Fruit fly (Drosophila melanogaster) whole organism, embryonic: Measurements from ENCODE around the gene sau.

ENCODE experiments used
- Atf-2 ChIP-seq: fragments of 200-800 bp; sonication (Bioruptor generic); optimal IDR thresholded peaks from 2 replicates; lab custom pipeline; 2016; ENCODE audit warnings: missing biosample characterization, missing genetic modification characterization
- CG10147 ChIP-seq: fragments of 200-800 bp; sonication (Bioruptor generic); optimal IDR thresholded peaks from 2 replicates; lab custom pipeline; 2019; ENCODE audit warnings: missing biosample characterization, mild to moderate bottlenecking, missing genetic modification characterization, moderate library complexity
- CG10209 ChIP-seq: fragments of 200-800 bp; sonication (Bioruptor generic); optimal IDR thresholded peaks from 3 replicates; lab custom pipeline; 2017; ENCODE audit warnings: missing biosample characterization, mild to moderate bottlenecking, missing genetic modification characterization, missing genetic modification reagents
- CG10543 ChIP-seq: fragments of 200-800 bp; sonication (Bioruptor generic); optimal IDR thresholded peaks from 3 replicates; lab custom pipeline; 2017; ENCODE audit warnings: missing biosample characterization, mild to moderate bottlenecking, missing genetic modification characterization, moderate library complexity
- CG11247 ChIP-seq: fragments of 200-800 bp; sonication (Bioruptor generic); IDR thresholded peaks from 2 replicates; pipeline ENCODE4 v1.3.6; 2022; ENCODE audit warnings: missing biosample characterization, missing genetic modification characterization
- CG11456 ChIP-seq: fragments of 200-800 bp; sonication (Bioruptor generic); IDR thresholded peaks from 3 replicates; pipeline ENCODE4 v1.3.6; 2022; ENCODE audit warnings: missing biosample characterization, missing genetic modification characterization
- CG12299 ChIP-seq: fragments of 200-800 bp; sonication (Bioruptor generic); optimal IDR thresholded peaks from 2 replicates; lab custom pipeline; 2018; ENCODE audit warnings: missing biosample characterization, mild to moderate bottlenecking, missing genetic modification characterization
- CG13287 ChIP-seq: fragments of 200-800 bp; sonication (Bioruptor generic); IDR thresholded peaks from 2 replicates; pipeline ENCODE4 v1.3.6; 2022; ENCODE audit warnings: missing biosample characterization, missing genetic modification characterization; ENCODE audit not compliant: partially characterized antibody
- CG14014 ChIP-seq: fragments of 200-800 bp; sonication (Bioruptor generic); IDR thresholded peaks from 2 replicates; pipeline ENCODE4 v1.3.6; 2022; ENCODE audit warnings: missing biosample characterization, missing genetic modification characterization
- CG14667 ChIP-seq: fragments of 200-800 bp; sonication (Bioruptor generic); IDR thresholded peaks from 2 replicates; pipeline ENCODE4 v1.3.6; 2022; ENCODE audit warnings: missing biosample characterization, missing genetic modification characterization
- CG15601 ChIP-seq: fragments of 200-800 bp; sonication (Bioruptor generic); optimal IDR thresholded peaks from 3 replicates; lab custom pipeline; 2019; ENCODE audit warnings: missing biosample characterization, mild to moderate bottlenecking, missing genetic modification characterization, moderate library complexity
- CG16863 ChIP-seq: fragments of 200-800 bp; sonication (Bioruptor generic); optimal IDR thresholded peaks from 3 replicates; lab custom pipeline; 2016; ENCODE audit warnings: missing biosample characterization, missing genetic modification characterization
- CG17328 ChIP-seq: fragments of 200-800 bp; sonication (Bioruptor generic); IDR thresholded peaks from 2 replicates; pipeline ENCODE4 v1.3.6; 2022; ENCODE audit warnings: missing biosample characterization, missing genetic modification characterization
- CG3065 ChIP-seq: fragments of 200-800 bp; sonication (Bioruptor generic); optimal IDR thresholded peaks from 2 replicates; lab custom pipeline; 2016; ENCODE audit warnings: missing biosample characterization, missing genetic modification characterization
- CG31365 ChIP-seq: fragments of 200-800 bp; sonication (Bioruptor generic); optimal IDR thresholded peaks from 2 replicates; lab custom pipeline; 2018; ENCODE audit warnings: missing biosample characterization, mild to moderate bottlenecking, missing genetic modification characterization
- CG32532 ChIP-seq: fragments of 200-800 bp; sonication (Bioruptor generic); IDR thresholded peaks from 2 replicates; pipeline ENCODE4 v1.3.6; 2022; ENCODE audit warnings: missing biosample characterization, missing genetic modification characterization
- CG4730 ChIP-seq: fragments of 200-800 bp; sonication (Bioruptor generic); IDR thresholded peaks from 2 replicates; pipeline ENCODE4 v1.3.6; 2022; ENCODE audit warnings: missing biosample characterization, missing genetic modification characterization
- CG6175 ChIP-seq: fragments of 200-800 bp; sonication (Bioruptor generic); IDR thresholded peaks from 3 replicates; pipeline ENCODE4 v1.3.6; 2022; ENCODE audit warnings: missing biosample characterization, missing genetic modification characterization
- CG9727 ChIP-seq: fragments of 200-800 bp; sonication (Bioruptor generic); optimal IDR thresholded peaks from 3 replicates; lab custom pipeline; 2017; ENCODE audit warnings: missing biosample characterization, mild to moderate bottlenecking, missing genetic modification characterization
- CoRest ChIP-seq: fragments of 200-800 bp; sonication (Bioruptor generic); optimal IDR thresholded peaks from 3 replicates; lab custom pipeline; 2018; ENCODE audit warnings: missing biosample characterization, mild to moderate bottlenecking, missing genetic modification characterization, moderate library complexity
- D ChIP-seq, 2 experiments: fragments of 200-800 bp in 1 of 2; fragments of >200 bp in 1 of 2; sonication (Bioruptor generic) in 1 of 2; optimal IDR thresholded peaks; 2 replicates in 1 of 2; 3 replicates in 1 of 2; lab custom pipeline; 2017; ENCODE audit warnings: mild to moderate bottlenecking in 1 of 2, missing biosample characterization in 1 of 2, missing genetic modification characterization in 1 of 2, missing genetic modification reagents in 1 of 2
- Dfd ChIP-seq, 2 experiments: fragments of >200 bp; optimal IDR thresholded peaks; 2 replicates each; lab custom pipeline; 2017; ENCODE audit warnings: missing biosample characterization in 2 of 2, missing genetic modification characterization in 2 of 2
- Doc2 ChIP-seq: fragments of 200-800 bp; sonication (Bioruptor generic); IDR thresholded peaks from 2 replicates; pipeline ENCODE4 v1.3.6; 2022; ENCODE audit warnings: missing biosample characterization, missing genetic modification characterization
- Fer1 ChIP-seq: fragments of 200-800 bp; sonication (Bioruptor generic); optimal IDR thresholded peaks from 2 replicates; lab custom pipeline; 2017; ENCODE audit warnings: missing biosample characterization, mild to moderate bottlenecking, missing genetic modification characterization
- HLH54F ChIP-seq: fragments of 200-800 bp; sonication (Bioruptor generic); optimal IDR thresholded peaks from 3 replicates; lab custom pipeline; 2016; ENCODE audit warnings: missing biosample characterization, missing genetic modification characterization
- Hr39 ChIP-seq: fragments of >200 bp; optimal IDR thresholded peaks from 2 replicates; lab custom pipeline; 2017
- Max ChIP-seq: fragments of 200-800 bp; sonication (Bioruptor generic); optimal IDR thresholded peaks from 2 replicates; lab custom pipeline; 2016; ENCODE audit warnings: missing biosample characterization, mild to moderate bottlenecking, missing genetic modification characterization
- Sox102F ChIP-seq: fragments of 200-800 bp; sonication (Bioruptor generic); optimal IDR thresholded peaks from 2 replicates; lab custom pipeline; 2018; ENCODE audit warnings: missing biosample characterization, mild to moderate bottlenecking, missing genetic modification characterization, moderate library complexity
- Tbp ChIP-seq: fragments of >200 bp; optimal IDR thresholded peaks from 2 replicates; lab custom pipeline; 2018; ENCODE audit warnings: missing biosample characterization, missing genetic modification characterization
- Xrp1 ChIP-seq: fragments of 200-800 bp; sonication (Bioruptor generic); IDR thresholded peaks from 2 replicates; pipeline ENCODE4 v1.3.6; 2022; ENCODE audit warnings: missing biosample characterization, missing genetic modification characterization
- ab ChIP-seq: fragments of 200-800 bp; sonication (Bioruptor generic); optimal IDR thresholded peaks from 2 replicates; lab custom pipeline; 2016; ENCODE audit warnings: missing biosample characterization, missing genetic modification characterization
- ac ChIP-seq: fragments of 200-800 bp; sonication (Bioruptor generic); optimal IDR thresholded peaks from 3 replicates; lab custom pipeline; 2017; ENCODE audit warnings: missing biosample characterization, mild to moderate bottlenecking, missing genetic modification characterization
- bbx ChIP-seq: fragments of 200-800 bp; sonication (Bioruptor generic); IDR thresholded peaks from 2 replicates; pipeline ENCODE4 v1.3.6; 2022; ENCODE audit warnings: missing biosample characterization, missing genetic modification characterization; ENCODE audit not compliant: partially characterized antibody
- hb ChIP-seq: fragments of 200-800 bp; sonication (Bioruptor generic); IDR thresholded peaks from 3 replicates; pipeline ENCODE4 v1.3.6; 2022; ENCODE audit warnings: missing biosample characterization, missing genetic modification characterization; ENCODE audit not compliant: partially characterized antibody
- her ChIP-seq: fragments of 200-800 bp; sonication (Bioruptor generic); optimal IDR thresholded peaks from 2 replicates; lab custom pipeline; 2016; ENCODE audit warnings: missing biosample characterization, missing genetic modification characterization
- inv ChIP-seq: fragments of 200-800 bp; sonication (Bioruptor generic); IDR thresholded peaks from 2 replicates; pipeline ENCODE4 v1.3.6; 2022; ENCODE audit warnings: missing biosample characterization, missing genetic modification characterization; ENCODE audit not compliant: partially characterized antibody
- knrl ChIP-seq: fragments of 200-800 bp; sonication (Bioruptor generic); IDR thresholded peaks from 3 replicates; pipeline ENCODE4 v1.3.6; 2022; ENCODE audit warnings: missing biosample characterization, missing genetic modification characterization; ENCODE audit not compliant: partially characterized antibody
- mirr ChIP-seq: fragments of 200-800 bp; sonication (Bioruptor generic); optimal IDR thresholded peaks from 3 replicates; lab custom pipeline; 2018; ENCODE audit warnings: missing biosample characterization, mild to moderate bottlenecking, missing genetic modification characterization
- oc ChIP-seq: fragments of 200-800 bp; sonication (Bioruptor generic); optimal IDR thresholded peaks from 2 replicates; lab custom pipeline; 2018; ENCODE audit warnings: missing biosample characterization, mild to moderate bottlenecking, missing genetic modification characterization, moderate library complexity
- pros ChIP-seq: fragments of 200-800 bp; sonication (Bioruptor generic); optimal IDR thresholded peaks from 3 replicates; lab custom pipeline; 2019; ENCODE audit warnings: missing biosample characterization, mild to moderate bottlenecking, missing genetic modification characterization, moderate library complexity
- psq ChIP-seq: fragments of 200-800 bp; sonication (Bioruptor generic); optimal IDR thresholded peaks from 2 replicates; lab custom pipeline; 2017; ENCODE audit warnings: missing biosample characterization, missing genetic modification characterization
- ranshi ChIP-seq: fragments of 200-800 bp; sonication (Bioruptor generic); IDR thresholded peaks from 2 replicates; pipeline ENCODE4 v1.3.6; 2022; ENCODE audit warnings: missing biosample characterization, missing genetic modification characterization
- sens-2 ChIP-seq: fragments of 200-800 bp; sonication (Bioruptor generic); IDR thresholded peaks from 2 replicates; pipeline ENCODE4 v1.3.6; 2022; ENCODE audit warnings: missing biosample characterization, missing genetic modification characterization
- shn ChIP-seq: fragments of 200-800 bp; sonication (Bioruptor generic); optimal IDR thresholded peaks from 3 replicates; lab custom pipeline; 2016; ENCODE audit warnings: missing biosample characterization, missing genetic modification characterization
- sr ChIP-seq: fragments of 200-800 bp; sonication (Bioruptor generic); IDR thresholded peaks from 3 replicates; pipeline ENCODE4 v1.3.6; 2022; ENCODE audit warnings: missing biosample characterization, missing genetic modification characterization
- trem ChIP-seq: fragments of 200-800 bp; optimal IDR thresholded peaks from 3 replicates; lab custom pipeline; 2019; ENCODE audit warnings: missing biosample characterization, mild to moderate bottlenecking, missing genetic modification characterization, moderate library complexity
- unc-4 ChIP-seq: fragments of 200-800 bp; sonication (Bioruptor generic); IDR thresholded peaks from 2 replicates; pipeline ENCODE4 v1.3.6; 2022; ENCODE audit warnings: missing biosample characterization, missing genetic modification characterization; ENCODE audit not compliant: partially characterized antibody
- vfl ChIP-seq: fragments of 200-800 bp; sonication (Bioruptor generic); optimal IDR thresholded peaks from 2 replicates; lab custom pipeline; 2016; ENCODE audit warnings: missing biosample characterization, missing genetic modification characterization
- wek ChIP-seq: fragments of 200-800 bp; sonication (Bioruptor generic); optimal IDR thresholded peaks from 3 replicates; lab custom pipeline; 2018; ENCODE audit warnings: missing biosample characterization, mild to moderate bottlenecking, missing genetic modification characterization, moderate library complexity
- zen ChIP-seq: fragments of 200-800 bp; sonication (Bioruptor generic); optimal IDR thresholded peaks from 3 replicates; lab custom pipeline; 2018; ENCODE audit warnings: missing biosample characterization, mild to moderate bottlenecking, missing genetic modification characterization, moderate library complexity

sau gene

dm6 chr2L:2227316-2227715 lies 1.2 kb downstream of the sau start (continued):
- peak; percentile 0 for TF ChIP-seq pros (GFP tag; lab: Kevin White, UChicago)
- TF ChIP-seq oc (tag; lab: Kevin White, UChicago): no peak
- no peak for TF ChIP-seq CG4730 (GFP tag; lab: Robert Waterston, UW)
- no peak for TF ChIP-seq CG3065 (GFP tag; lab: Kevin White, UChicago)
- TF ChIP-seq vfl (GFP tag; lab: Kevin White, UChicago): no peak
- TF ChIP-seq CG14014: peak; percentile 53; the same call in 1 of the 2 replicates
- no peak for TF ChIP-seq ac (GFP tag; lab: Kevin White, UChicago)
- peak; percentile 2 for TF ChIP-seq Atf-2 (GFP tag; lab: Kevin White, UChicago)
- no peak for TF ChIP-seq Dfd (GFP tag; optimal IDR thresholded peaks at IDR 0.05; lab: Kevin White, UChicago)
- peak; percentile 21 for TF ChIP-seq CoRest
- peak; percentile 34 for TF ChIP-seq shn
- TF ChIP-seq Tbp (GFP tag; lab: Kevin White, UChicago): no peak
- no peak for TF ChIP-seq Max (GFP tag; lab: Kevin White, UChicago)
- TF ChIP-seq CG9727 (GFP tag; lab: Kevin White, UChicago): no peak
- no peak for TF ChIP-seq CG13287 (GFP tag; lab: Robert Waterston, UW)
- peak; percentile 48 for TF ChIP-seq Fer1 (GFP tag; lab: Kevin White, UChicago)
- TF ChIP-seq CG10209 (GFP tag; lab: Kevin White, UChicago): peak; percentile 19
- peak; percentile 26; the same call in 1 of the 2 replicates for TF ChIP-seq CG11247 (GFP tag; lab: Robert Waterston, UW)
- no peak for TF ChIP-seq knrl (GFP tag; lab: Robert Waterston, UW)
- no peak for TF ChIP-seq bbx (GFP tag; lab: Robert Waterston, UW)
- no peak for TF ChIP-seq inv (GFP tag; lab: Robert Waterston, UW)
- peak; percentile 33; the same call in 1 of the 2 replicates for TF ChIP-seq Xrp1 (GFP tag; lab: Robert Waterston, UW)
- TF ChIP-seq her (GFP tag; lab: Kevin White, UChicago): no peak
- TF ChIP-seq CG17328 (GFP tag; lab: Robert Waterston, UW): peak; percentile 74
- TF ChIP-seq CG15601 (tag; lab: Kevin White, UChicago): peak; percentile 4
- TF ChIP-seq CG11456: peak; percentile 57; the same call in 1 of the 3 replicates
- TF ChIP-seq zen (tag; lab: Kevin White, UChicago): no peak
- TF ChIP-seq HLH54F: peak; percentile 10
- no peak for TF ChIP-seq Doc2 (GFP tag; lab: Robert Waterston, UW)
- no peak for TF ChIP-seq Sox102F (GFP tag; lab: Kevin White, UChicago)
- TF ChIP-seq D (optimal IDR thresholded peaks at IDR 0.05; lab: Kevin White, UChicago): no peak
- TF ChIP-seq D (GFP tag; optimal IDR thresholded peaks at IDR 0.05; lab: Kevin White, UChicago): peak; percentile 0
- TF ChIP-seq Hr39: no peak
- TF ChIP-seq sr: peak; percentile 53; the same call in 1 of the 3 replicates
- TF ChIP-seq CG16863 (GFP tag; lab: Kevin White, UChicago): peak; percentile 42
- no peak for TF ChIP-seq psq (GFP tag; lab: Kevin White, UChicago)
- peak; percentile 40 for TF ChIP-seq wek (GFP tag; lab: Kevin White, UChicago)
- TF ChIP-seq ab (GFP tag; lab: Kevin White, UChicago): no peak
- no peak for TF ChIP-seq CG14667 (GFP tag; lab: Robert Waterston, UW)
- no peak for TF ChIP-seq CG12299 (tag; lab: Kevin White, UChicago)
- TF ChIP-seq CG10147 (GFP tag; lab: Kevin White, UChicago): no peak
- TF ChIP-seq CG6175 (GFP tag; lab: Robert Waterston, UW): no peak
- peak; percentile 15 for TF ChIP-seq CG10543 (GFP tag; lab: Kevin White, UChicago)
- no peak for TF ChIP-seq CG31365 (tag; lab: Kevin White, UChicago)
- no peak for TF ChIP-seq unc-4 (GFP tag; lab: Robert Waterston, UW)
- peak; percentile 10 for TF ChIP-seq trem (tag; lab: Kevin White, UChicago)
- TF ChIP-seq mirr (GFP tag; lab: Kevin White, UChicago): no peak
- TF ChIP-seq sens-2 (GFP tag; lab: Robert Waterston, UW): peak; percentile 48; the same call in 1 of the 2 replicates
- TF ChIP-seq hb (GFP tag; lab: Robert Waterston, UW): no peak
- peak; percentile 29; the same call in 1 of the 2 replicates for TF ChIP-seq CG32532 (GFP tag; lab: Robert Waterston, UW)
- 0 out of 2 replicates have a peak, but pooled peaks have one; percentile 24 for TF ChIP-seq ranshi (GFP tag; lab: Robert Waterston, UW)
